Worm (Caenorhabditis elegans) whole organism, late embryonic: ENCODE data around the gene sto-3.

Experiments
- C38D4.7 ChIP-seq: fragments of 200-800 bp; sonication (Bioruptor generic); optimal IDR thresholded peaks from 2 replicates; lab custom pipeline; 2018; ENCODE audit warnings: mild to moderate bottlenecking, missing genetic modification characterization, moderate library complexity, missing compliant biosample characterization
- K02D7.2 ChIP-seq: sonication (generic microtip); optimal IDR thresholded peaks from 2 replicates; lab custom pipeline; 2017; ENCODE audit warnings: mild to moderate bottlenecking, missing genetic modification characterization, missing compliant biosample characterization
- ceh-14 ChIP-seq: sonication (generic microtip); optimal IDR thresholded peaks from 2 replicates; lab custom pipeline; 2016; ENCODE audit warnings: missing genotype, missing genetic modification characterization, missing compliant biosample characterization
- ceh-31 ChIP-seq: sonication (generic microtip); optimal IDR thresholded peaks from 2 replicates; lab custom pipeline; 2016; ENCODE audit warnings: missing genetic modification characterization, missing compliant biosample characterization
- ceh-34 ChIP-seq: sonication (generic microtip); optimal IDR thresholded peaks from 2 replicates; lab custom pipeline; 2016; ENCODE audit warnings: mild to moderate bottlenecking, missing genetic modification characterization, missing compliant biosample characterization
- ceh-6 ChIP-seq: fragments of 200-800 bp; sonication (Bioruptor generic); optimal IDR thresholded peaks from 2 replicates; lab custom pipeline; 2018; ENCODE audit warnings: mild to moderate bottlenecking, missing genetic modification characterization, missing compliant biosample characterization
- ceh-9 ChIP-seq: sonication (generic microtip); optimal IDR thresholded peaks from 2 replicates; lab custom pipeline; 2016; ENCODE audit warnings: mild to moderate bottlenecking, missing genetic modification characterization, inconsistent platforms, missing compliant biosample characterization
- elt-2 ChIP-seq: sonication (generic microtip); optimal IDR thresholded peaks from 2 replicates; lab custom pipeline; 2016; ENCODE audit warnings: missing genetic modification reagents, missing genetic modification characterization, missing compliant biosample characterization
- eyg-1 ChIP-seq: sonication (generic microtip); optimal IDR thresholded peaks from 2 replicates; lab custom pipeline; 2016; ENCODE audit warnings: missing genotype, missing genetic modification characterization, missing compliant biosample characterization
- fax-1 ChIP-seq: sonication (generic microtip); optimal IDR thresholded peaks from 2 replicates; lab custom pipeline; 2016; ENCODE audit warnings: missing genotype, missing genetic modification characterization, missing compliant biosample characterization
- hlh-13 ChIP-seq: fragments of 200-800 bp; sonication (Bioruptor generic); optimal IDR thresholded peaks from 2 replicates; lab custom pipeline; 2018; ENCODE audit warnings: mild to moderate bottlenecking, missing genetic modification characterization, missing compliant biosample characterization
- hlh-30 ChIP-seq: sonication (generic microtip); optimal IDR thresholded peaks from 2 replicates; lab custom pipeline; 2017; ENCODE audit warnings: antibody characterized with exemption, missing genetic modification characterization, missing compliant biosample characterization; ENCODE audit not compliant: insufficient read depth
- hlh-6 ChIP-seq: sonication (generic microtip); optimal IDR thresholded peaks from 2 replicates; lab custom pipeline; 2016; ENCODE audit warnings: missing genotype, missing genetic modification characterization, missing compliant biosample characterization
- hlh-8 ChIP-seq: sonication (generic microtip); optimal IDR thresholded peaks from 2 replicates; lab custom pipeline; 2016; ENCODE audit warnings: missing genotype, missing genetic modification characterization, missing compliant biosample characterization
- madf-2 ChIP-seq: sonication (generic microtip); optimal IDR thresholded peaks from 2 replicates; lab custom pipeline; 2017; ENCODE audit warnings: missing genetic modification characterization, missing compliant biosample characterization
- mec-3 ChIP-seq: sonication (generic microtip); optimal IDR thresholded peaks from 2 replicates; lab custom pipeline; 2016; ENCODE audit warnings: borderline replicate concordance, missing genetic modification characterization, missing compliant biosample characterization
- nfya-1 ChIP-seq: sonication (generic microtip); optimal IDR thresholded peaks from 2 replicates; lab custom pipeline; 2017; ENCODE audit warnings: missing genetic modification characterization, mild to moderate bottlenecking, missing compliant biosample characterization, antibody characterized with exemption, moderate library complexity
- pag-3 ChIP-seq: sonication (generic microtip); optimal IDR thresholded peaks from 2 replicates; lab custom pipeline; 2016; ENCODE audit warnings: missing compliant biosample characterization, missing genetic modification characterization, borderline replicate concordance
- pha-4 ChIP-seq: fragments of 150-350 bp; optimal IDR thresholded peaks from 2 replicates; lab custom pipeline; 2018; ENCODE audit warnings: missing biosample characterization, missing genetic modification reagents, missing genetic modification characterization
- pros-1 ChIP-seq: fragments of 150-350 bp; optimal IDR thresholded peaks from 2 replicates; lab custom pipeline; 2014; ENCODE audit warnings: missing biosample characterization, missing genetic modification reagents, missing genetic modification characterization
- ref-2 ChIP-seq: sonication (generic microtip); optimal IDR thresholded peaks from 2 replicates; lab custom pipeline; 2016; ENCODE audit warnings: missing genetic modification characterization, missing compliant biosample characterization
- rnt-1 ChIP-seq: sonication (generic microtip); optimal IDR thresholded peaks from 2 replicates; lab custom pipeline; 2016; ENCODE audit warnings: missing genetic modification characterization, missing compliant biosample characterization
- sdc-2 ChIP-seq: sonication (generic microtip); optimal IDR thresholded peaks from 2 replicates; lab custom pipeline; 2016; ENCODE audit warnings: missing genotype, missing genetic modification characterization, missing compliant biosample characterization
- sox-2 ChIP-seq: fragments of 200-800 bp; sonication (Bioruptor generic); IDR thresholded peaks from 2 replicates; pipeline ENCODE4 v1.3.6; 2022; ENCODE audit warnings: missing genetic modification reagents, missing genetic modification characterization, missing compliant biosample characterization
- sox-4 ChIP-seq: sonication (generic microtip); optimal IDR thresholded peaks from 2 replicates; lab custom pipeline; 2017; ENCODE audit warnings: mild to moderate bottlenecking, missing genetic modification characterization, inconsistent platforms, missing compliant biosample characterization
- syd-9 ChIP-seq: sonication (generic microtip); optimal IDR thresholded peaks from 2 replicates; lab custom pipeline; 2016; ENCODE audit warnings: mild to moderate bottlenecking, missing genetic modification characterization, moderate library complexity, missing compliant biosample characterization
- tbx-2 ChIP-seq: sonication (generic microtip); optimal IDR thresholded peaks from 2 replicates; lab custom pipeline; 2016; ENCODE audit warnings: missing genetic modification characterization, missing compliant biosample characterization
- tbx-7 ChIP-seq: sonication (generic microtip); optimal IDR thresholded peaks from 2 replicates; lab custom pipeline; 2016; ENCODE audit warnings: missing genotype, missing genetic modification characterization, missing compliant biosample characterization
- ttx-3 ChIP-seq: sonication (generic microtip); optimal IDR thresholded peaks from 2 replicates; lab custom pipeline; 2016; ENCODE audit warnings: missing genetic modification reagents, missing genetic modification characterization, missing compliant biosample characterization
- unc-42 ChIP-seq: sonication (generic microtip); optimal IDR thresholded peaks from 2 replicates; lab custom pipeline; 2016; ENCODE audit warnings: missing genotype, missing genetic modification characterization, missing compliant biosample characterization

sto-3 gene

ce11 chrX:11630499-11630898 lies 8.6 kb upstream of the sto-3 start:
- TF ChIP-seq ceh-34 (tag; lab: Kevin White, UChicago): peak; percentile 54
- TF ChIP-seq unc-42 (tag; lab: Kevin White, UChicago): peak; percentile 79
- no peak for TF ChIP-seq hlh-30 (tag; lab: Kevin White, UChicago)
- TF ChIP-seq hlh-6 (tag; lab: Kevin White, UChicago): no peak

ce11 chrX:11628580-11628979 lies 6.7 kb upstream of the sto-3 start, which contains the start of gene spp-30:
TSS of gene spp-30 (minus strand) at chrX:11628680.
- TF ChIP-seq elt-2 (tag; lab: Kevin White, UChicago) (peak; percentile 53), rnt-1 (tag; lab: Kevin White, UChicago) (no peak), pag-3 (tag; lab: Kevin White, UChicago) (no peak), pha-4 (tag; lab: Kevin White, UChicago) (no peak)
- TF ChIP-seq, all 69 proteins: peak for 1

DNA sequence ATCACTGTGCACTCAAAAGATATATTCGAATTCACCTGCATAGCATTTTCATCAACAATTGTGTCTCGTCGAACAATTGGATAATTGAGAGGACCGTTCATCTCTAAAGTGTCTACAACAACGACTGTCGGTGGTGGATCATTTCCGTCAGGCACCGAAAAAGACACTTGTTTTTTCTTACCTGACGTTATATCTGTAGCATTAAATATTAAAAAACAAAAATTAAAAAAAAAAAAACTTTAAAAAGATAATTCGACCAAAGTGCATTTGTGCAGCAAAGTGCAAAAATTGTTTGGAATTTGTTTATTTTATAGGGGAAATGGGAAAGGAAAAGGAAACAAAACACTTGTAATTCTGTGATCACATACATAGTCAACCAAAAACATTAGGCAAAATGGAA lies 5.1 kb upstream of the sto-3 start, which contains the start of gene twk-44:
twk-44 (minus strand) TSS at position 101 of the 400 bp plus-strand sequence.
- no peak for TF ChIP-seq K02D7.2 (tag; lab: Kevin White, UChicago)
- TF ChIP-seq pag-3 (tag; lab: Kevin White, UChicago): no peak
- TF ChIP-seq hlh-8 (tag; lab: Kevin White, UChicago): no peak
- TF ChIP-seq ceh-9 (tag; lab: Kevin White, UChicago): no peak
- TF ChIP-seq ceh-14 (tag; lab: Kevin White, UChicago): no peak
- no peak for TF ChIP-seq ttx-3
- TF ChIP-seq, all 69 proteins: peak for 0

ce11 chrX:11624621-11625020 lies 2.7 kb upstream of the sto-3 start:
- no peak for TF ChIP-seq tbx-7
- TF ChIP-seq syd-9 (tag; lab: Kevin White, UChicago): no peak
- TF ChIP-seq madf-2 (tag; lab: Kevin White, UChicago): no peak
- no peak for TF ChIP-seq hlh-6 (tag; lab: Kevin White, UChicago)
- no peak for TF ChIP-seq mec-3
- no peak for TF ChIP-seq ceh-6 (GFP tag; lab: Kevin White, UChicago)

ce11 chrX:11623442-11623841 lies 1.5 kb upstream of the sto-3 start:
- no peak for TF ChIP-seq fax-1 (tag; lab: Kevin White, UChicago)
- TF ChIP-seq, all 69 proteins: peak for 0

DNA sequence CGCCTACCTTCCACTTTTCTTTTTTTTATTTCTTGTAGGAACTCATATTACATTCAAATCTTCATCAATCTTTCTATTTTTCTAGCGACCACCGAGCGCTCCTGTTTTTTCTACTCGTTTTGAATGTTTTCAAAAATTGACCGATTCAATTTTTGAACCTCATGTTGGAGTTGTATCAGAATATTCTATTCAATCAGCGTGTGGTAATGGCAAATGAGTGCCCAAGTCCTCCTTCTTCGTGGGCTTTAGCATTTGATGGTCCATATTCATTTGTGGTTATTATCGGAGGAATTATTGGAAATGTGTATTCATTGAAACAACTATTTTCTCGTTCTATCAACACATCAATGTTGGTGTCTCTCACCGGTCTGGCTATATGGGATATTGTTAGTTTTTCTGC lies 4.5 kb downstream of the sto-3 start, which contains the start of gene F52D10.4:
F52D10.4 (plus strand) TSS at position 84 of the 400 bp plus-strand sequence.
- TF ChIP-seq eyg-1 (tag; lab: Kevin White, UChicago): no peak
- TF ChIP-seq pag-3 (tag; lab: Kevin White, UChicago): no peak
- TF ChIP-seq sdc-2 (tag; lab: Kevin White, UChicago): no peak
- no peak for TF ChIP-seq fax-1 (tag; lab: Kevin White, UChicago)
- no peak for TF ChIP-seq C38D4.7 (GFP tag; lab: Kevin White, UChicago)
- TF ChIP-seq hlh-13 (GFP tag; lab: Kevin White, UChicago): no peak
- TF ChIP-seq sox-2 (GFP tag; lab: Robert Waterston, UW): no peak
- no peak for TF ChIP-seq sox-4
- TF ChIP-seq ref-2: no peak

- TF ChIP-seq pros-1 (peak; percentile 39), unc-42 (tag; lab: Kevin White, UChicago) (peak; percentile 83), ceh-31 (tag; lab: Kevin White, UChicago) (no peak), tbx-2 (peak; percentile 31), nfya-1 (tag; lab: Kevin White, UChicago) (peak; percentile 40)
Observed at ce11 chrX:11608110-11608759, 13.7 kb downstream of the sto-3 start.
